Fruit fly (Drosophila melanogaster): ENCODE data around the gene bb8.

DNA sequence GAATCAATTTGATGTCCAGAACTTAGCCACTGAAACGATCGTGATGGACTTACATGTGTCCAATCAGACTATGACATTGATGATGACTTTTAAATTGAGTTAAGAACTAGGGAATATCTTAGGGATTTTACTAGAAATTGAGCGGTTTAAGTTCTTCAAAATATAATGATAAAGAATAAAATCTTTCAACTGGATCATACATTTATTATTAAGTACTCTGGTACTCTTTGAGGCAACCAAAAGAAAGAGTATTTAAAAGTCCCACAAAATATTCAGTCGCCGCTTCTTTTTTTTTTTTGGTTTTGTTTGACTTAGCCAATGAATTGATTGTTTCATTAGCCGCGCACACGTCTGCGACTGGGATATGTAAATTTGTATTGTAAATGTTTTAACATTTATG, 20.2 kb upstream of the bb8 start:
- no peak for TF ChIP-seq CG8478 (optimal IDR thresholded peaks at IDR 0.05)
- no peak for TF ChIP-seq CTCF (optimal IDR thresholded peaks at IDR 0.05)
